Worm (Caenorhabditis elegans) whole organism, early embryonic: Measurements from ENCODE around the gene srj-55.

Experiments
- ama-1 ChIP-seq: fragments of 150-350 bp; optimal IDR thresholded peaks from 2 replicates; lab custom pipeline; 2014
- ceh-36 ChIP-seq: sonication (generic microtip); optimal IDR thresholded peaks from 2 replicates; lab custom pipeline; 2016; ENCODE audit warnings: missing genetic modification characterization, inconsistent platforms, missing compliant biosample characterization
- ets-7 ChIP-seq: sonication (generic microtip); optimal IDR thresholded peaks from 2 replicates; lab custom pipeline; 2016; ENCODE audit warnings: missing genotype, missing genetic modification characterization, missing compliant biosample characterization
- flt-1 ChIP-seq: fragments of 200-800 bp; sonication (Bioruptor generic); IDR thresholded peaks from 2 replicates; pipeline ENCODE4 v1.3.6; 2022; ENCODE audit warnings: missing genetic modification characterization, missing compliant biosample characterization
- hmg-4 ChIP-seq: fragments of 200-800 bp; sonication (Bioruptor generic); optimal IDR thresholded peaks from 2 replicates; lab custom pipeline; 2018; ENCODE audit warnings: mild to moderate bottlenecking, missing genetic modification characterization, missing compliant biosample characterization
- hnd-1 ChIP-seq: sonication (generic microtip); optimal IDR thresholded peaks from 2 replicates; lab custom pipeline; 2016; ENCODE audit warnings: missing genetic modification characterization, missing compliant biosample characterization
- scrt-1 ChIP-seq: fragments of 200-800 bp; sonication (Bioruptor generic); IDR thresholded peaks from 2 replicates; pipeline ENCODE4 v1.3.6; 2022; ENCODE audit warnings: missing genetic modification characterization, missing compliant biosample characterization
- sea-1 ChIP-seq: fragments of 200-800 bp; sonication (Bioruptor generic); conservative IDR thresholded peaks from 2 replicates; pipeline ENCODE4 v1.3.6; 2022; ENCODE audit warnings: missing genetic modification characterization, missing compliant biosample characterization
- tbx-11 ChIP-seq: fragments of 200-800 bp; sonication (Bioruptor generic); IDR thresholded peaks from 2 replicates; pipeline ENCODE4 v1.3.6; 2022; ENCODE audit warnings: missing genetic modification characterization, missing compliant biosample characterization
- tbx-37 ChIP-seq: fragments of 200-800 bp; sonication (Bioruptor generic); conservative IDR thresholded peaks from 2 replicates; pipeline ENCODE4 v1.3.6; 2022; ENCODE audit warnings: missing genetic modification reagents, missing genetic modification characterization, missing compliant biosample characterization
- tra-4 ChIP-seq: sonication (generic microtip); optimal IDR thresholded peaks from 2 replicates; lab custom pipeline; 2017; ENCODE audit warnings: missing genetic modification characterization, missing compliant biosample characterization

DNA sequence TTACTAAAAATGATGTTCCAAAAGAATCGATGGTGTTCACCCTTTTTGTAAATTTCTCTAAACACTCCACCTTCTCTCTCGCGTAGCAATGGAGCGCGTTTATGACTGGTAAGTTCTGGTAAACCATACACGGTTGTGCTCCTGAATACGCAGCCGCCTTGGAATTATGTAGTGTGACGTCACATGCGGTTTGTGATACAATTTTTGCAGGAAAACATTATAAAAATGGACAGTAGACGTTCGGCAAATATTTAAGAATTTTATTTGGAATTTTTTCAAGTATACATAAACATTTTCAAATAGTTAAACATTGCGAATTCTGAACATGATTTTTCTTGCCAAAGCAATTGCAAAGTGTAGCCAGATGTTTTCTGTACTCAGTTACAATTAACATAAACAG lies 19.8 kb upstream of the srj-55 start, which contains the start of gene F37B4.10:
- TF ChIP-seq tbx-37 (no peak), scrt-1 (GFP tag; lab: Robert Waterston, UW) (no peak), hnd-1 (tag; lab: Kevin White, UChicago) (no peak), sea-1 (GFP tag; lab: Robert Waterston, UW) (no peak), ama-1 (no peak), tbx-11 (no peak), flt-1 (GFP tag; lab: Robert Waterston, UW) (no peak), ceh-36 (tag; lab: Kevin White, UChicago) (no peak), tra-4 (tag; lab: Kevin White, UChicago) (no peak), hmg-4 (GFP tag; lab: Kevin White, UChicago) (no peak), ets-7 (tag; lab: Kevin White, UChicago) (no peak)
